Fruit fly (Drosophila melanogaster) whole organism, embryonic: ENCODE measurements around the gene Swip-1.
A peak's percentile ranks its signal among the peaks of the same experiment; 100 is the strongest.

Source experiments
- Aef1 ChIP-seq: fragments of 200-800 bp; sonication (Bioruptor generic); IDR thresholded peaks from 3 replicates; pipeline ENCODE4 v1.3.6; 2022; ENCODE audit warnings: missing biosample characterization, missing genetic modification characterization
- Awh ChIP-seq: fragments of 200-800 bp; sonication (Bioruptor generic); IDR thresholded peaks from 2 replicates; pipeline ENCODE4, ENCODE4 v1.3.6; 2022; ENCODE audit warnings: missing biosample characterization, missing genetic modification characterization
- CG10274 ChIP-seq: fragments of 200-800 bp; sonication (Bioruptor generic); optimal IDR thresholded peaks from 3 replicates; lab custom pipeline; 2017; ENCODE audit warnings: missing biosample characterization, mild to moderate bottlenecking, missing genetic modification characterization
- CG11093 ChIP-seq: fragments of 200-800 bp; sonication (Bioruptor generic); IDR thresholded peaks from 3 replicates; pipeline ENCODE4 v1.3.6; 2022; ENCODE audit warnings: missing biosample characterization, missing genetic modification characterization
- CG11723 ChIP-seq: fragments of 200-800 bp; sonication (Bioruptor generic); optimal IDR thresholded peaks from 2 replicates; lab custom pipeline; 2017; ENCODE audit warnings: missing biosample characterization, mild to moderate bottlenecking, missing genetic modification characterization
- CG15601 ChIP-seq: fragments of 200-800 bp; sonication (Bioruptor generic); optimal IDR thresholded peaks from 3 replicates; lab custom pipeline; 2019; ENCODE audit warnings: missing biosample characterization, mild to moderate bottlenecking, missing genetic modification characterization, moderate library complexity
- CG17829 ChIP-seq: fragments of 200-800 bp; optimal IDR thresholded peaks from 2 replicates; lab custom pipeline; 2019; ENCODE audit warnings: missing biosample characterization, mild to moderate bottlenecking, missing genetic modification characterization, moderate library complexity
- CG31224 ChIP-seq: fragments of 200-800 bp; sonication (Bioruptor generic); IDR thresholded peaks from 2 replicates; pipeline ENCODE4 v1.3.6; 2022; ENCODE audit warnings: missing biosample characterization, missing genetic modification characterization
- CG31365 ChIP-seq: fragments of 200-800 bp; sonication (Bioruptor generic); optimal IDR thresholded peaks from 2 replicates; lab custom pipeline; 2018; ENCODE audit warnings: missing biosample characterization, mild to moderate bottlenecking, missing genetic modification characterization
- CG4820 ChIP-seq: fragments of 200-800 bp; sonication (Bioruptor generic); optimal IDR thresholded peaks from 3 replicates; lab custom pipeline; 2016; ENCODE audit warnings: missing biosample characterization, missing genetic modification characterization
- CG5245 ChIP-seq: fragments of 200-800 bp; sonication (Bioruptor generic); optimal IDR thresholded peaks from 3 replicates; lab custom pipeline; 2016; ENCODE audit warnings: missing biosample characterization, missing genetic modification characterization
- CG9876 ChIP-seq: fragments of 200-800 bp; sonication (Bioruptor generic); optimal IDR thresholded peaks from 2 replicates; lab custom pipeline; 2016; ENCODE audit warnings: missing biosample characterization, missing genetic modification characterization
- Dad ChIP-seq: fragments of 200-800 bp; sonication (Bioruptor generic); optimal IDR thresholded peaks from 3 replicates; lab custom pipeline; 2016; ENCODE audit warnings: missing biosample characterization, missing genetic modification characterization
- Doc2 ChIP-seq: fragments of 200-800 bp; sonication (Bioruptor generic); IDR thresholded peaks from 2 replicates; pipeline ENCODE4 v1.3.6; 2022; ENCODE audit warnings: missing biosample characterization, missing genetic modification characterization
- Ets97D ChIP-seq: fragments of 200-800 bp; sonication (Bioruptor generic); optimal IDR thresholded peaks from 3 replicates; lab custom pipeline; 2016; ENCODE audit warnings: missing biosample characterization, missing genetic modification characterization
- H15 ChIP-seq: fragments of 200-800 bp; sonication (Bioruptor generic); IDR thresholded peaks from 3 replicates; pipeline ENCODE4 v1.3.6; 2022; ENCODE audit warnings: missing biosample characterization, missing genetic modification characterization
- HHEX ChIP-seq: fragments of 200-800 bp; sonication (Bioruptor generic); optimal IDR thresholded peaks from 3 replicates; lab custom pipeline; 2017; ENCODE audit warnings: missing biosample characterization, mild to moderate bottlenecking, missing genetic modification characterization, missing genetic modification reagents
- HLH4C ChIP-seq: fragments of 200-800 bp; sonication (Bioruptor generic); IDR thresholded peaks from 3 replicates; pipeline ENCODE4 v1.3.6; 2022; ENCODE audit warnings: missing biosample characterization, missing genetic modification characterization; ENCODE audit not compliant: partially characterized antibody
- HLH54F ChIP-seq: fragments of 200-800 bp; sonication (Bioruptor generic); optimal IDR thresholded peaks from 3 replicates; lab custom pipeline; 2016; ENCODE audit warnings: missing biosample characterization, missing genetic modification characterization
- Hmr ChIP-seq: fragments of 200-800 bp; sonication (Bioruptor generic); optimal IDR thresholded peaks from 3 replicates; lab custom pipeline; 2017; ENCODE audit warnings: mild to moderate bottlenecking, missing biosample characterization, missing genetic modification reagents, missing genetic modification characterization
- MESR4 ChIP-seq: fragments of 200-800 bp; sonication (Bioruptor generic); optimal IDR thresholded peaks from 2 replicates; lab custom pipeline; 2018; ENCODE audit warnings: missing biosample characterization, mild to moderate bottlenecking, missing genetic modification characterization, moderate library complexity
- Opbp ChIP-seq: fragments of 200-800 bp; sonication (Bioruptor generic); IDR thresholded peaks from 3 replicates; pipeline ENCODE4 v1.3.6; 2022; ENCODE audit warnings: missing biosample characterization, missing genetic modification characterization; ENCODE audit not compliant: partially characterized antibody
- Ravus ChIP-seq: fragments of 200-800 bp; sonication (Bioruptor generic); IDR thresholded peaks from 2 replicates; pipeline ENCODE4 v1.3.6; 2022; ENCODE audit warnings: missing biosample characterization, missing genetic modification characterization
- Side ChIP-seq: fragments of 200-800 bp; sonication (Bioruptor generic); optimal IDR thresholded peaks from 2 replicates; lab custom pipeline; 2016; ENCODE audit warnings: missing biosample characterization, missing genetic modification characterization
- Sry-β ChIP-seq: fragments of 200-800 bp; sonication (Bioruptor generic); optimal IDR thresholded peaks from 2 replicates; lab custom pipeline; 2018; ENCODE audit warnings: missing biosample characterization, mild to moderate bottlenecking, missing genetic modification characterization, moderate library complexity
- YL-1 ChIP-seq: fragments of 200-800 bp; sonication (Bioruptor generic); optimal IDR thresholded peaks from 3 replicates; lab custom pipeline; 2017; ENCODE audit warnings: missing biosample characterization, mild to moderate bottlenecking, missing genetic modification characterization
- abd-A ChIP-seq: fragments of 200-800 bp; sonication (Bioruptor generic); optimal IDR thresholded peaks from 3 replicates; lab custom pipeline; 2019; ENCODE audit warnings: missing biosample characterization, mild to moderate bottlenecking, missing genetic modification characterization, moderate library complexity
- amos ChIP-seq: fragments of 200-800 bp; sonication (Bioruptor generic); IDR thresholded peaks from 2 replicates; pipeline ENCODE4 v1.3.6; 2022; ENCODE audit warnings: missing biosample characterization, missing genetic modification characterization; ENCODE audit not compliant: partially characterized antibody
- az2 ChIP-seq: fragments of 200-800 bp; sonication (Bioruptor generic); optimal IDR thresholded peaks from 3 replicates; lab custom pipeline; 2016; ENCODE audit warnings: missing biosample characterization, missing genetic modification characterization
- cas ChIP-seq: fragments of 200-800 bp; sonication (Bioruptor generic); IDR thresholded peaks from 2 replicates; pipeline ENCODE4 v1.3.6; 2022; ENCODE audit warnings: missing biosample characterization, missing genetic modification characterization
- ci ChIP-seq: fragments of 200-800 bp; sonication (Bioruptor generic); IDR thresholded peaks from 3 replicates; pipeline ENCODE4 v1.3.6; 2022; ENCODE audit warnings: missing biosample characterization, missing genetic modification characterization
- da ChIP-seq: fragments of 200-800 bp; sonication (Bioruptor generic); optimal IDR thresholded peaks from 2 replicates; lab custom pipeline; 2016; ENCODE audit warnings: missing biosample characterization, missing genetic modification characterization
- ems ChIP-seq: fragments of 200-800 bp; sonication (Bioruptor generic); optimal IDR thresholded peaks from 3 replicates; lab custom pipeline; 2016; ENCODE audit warnings: missing biosample characterization, missing genetic modification characterization
- eyg ChIP-seq: fragments of 200-800 bp; sonication (Bioruptor generic); optimal IDR thresholded peaks from 3 replicates; lab custom pipeline; 2016; ENCODE audit warnings: missing biosample characterization, missing genetic modification characterization
- fd96Cb ChIP-seq: fragments of 200-800 bp; sonication (Bioruptor generic); optimal IDR thresholded peaks from 2 replicates; lab custom pipeline; 2018; ENCODE audit warnings: missing biosample characterization, mild to moderate bottlenecking, missing genetic modification characterization, moderate library complexity
- fu2 ChIP-seq: fragments of 200-800 bp; sonication (Bioruptor generic); optimal IDR thresholded peaks from 2 replicates; lab custom pipeline; 2016; ENCODE audit warnings: missing biosample characterization, missing genetic modification characterization
- gem ChIP-seq: fragments of 200-800 bp; sonication (Bioruptor generic); optimal IDR thresholded peaks from 2 replicates; lab custom pipeline; 2019; ENCODE audit warnings: missing biosample characterization, mild to moderate bottlenecking, missing genetic modification characterization, moderate library complexity
- gsb ChIP-seq: fragments of 200-800 bp; sonication (Bioruptor generic); IDR thresholded peaks from 2 replicates; pipeline ENCODE4 v1.3.6; 2022; ENCODE audit warnings: missing biosample characterization, missing genetic modification characterization
- insv ChIP-seq, 2 experiments: fragments of 200-800 bp; sonication (Bioruptor generic); optimal IDR thresholded peaks; 3 replicates each; lab custom pipeline; 2016 to 2018; ENCODE audit warnings: missing biosample characterization in 2 of 2, missing genetic modification characterization in 2 of 2
- kah ChIP-seq: fragments of 200-800 bp; sonication (Bioruptor generic); optimal IDR thresholded peaks from 2 replicates; lab custom pipeline; 2018; ENCODE audit warnings: missing biosample characterization, mild to moderate bottlenecking, missing genetic modification characterization
- lab ChIP-seq: fragments of 200-800 bp; sonication (Bioruptor generic); optimal IDR thresholded peaks from 3 replicates; lab custom pipeline; 2017; ENCODE audit warnings: missing biosample characterization, missing genetic modification characterization, mild to moderate bottlenecking, moderate library complexity, missing genetic modification reagents
- nerfin-1 ChIP-seq: fragments of 200-800 bp; sonication (Bioruptor generic); optimal IDR thresholded peaks from 3 replicates; lab custom pipeline; 2019; ENCODE audit warnings: missing biosample characterization, mild to moderate bottlenecking, missing genetic modification characterization, moderate library complexity
- pfk ChIP-seq: fragments of 200-800 bp; sonication (Bioruptor generic); optimal IDR thresholded peaks from 2 replicates; lab custom pipeline; 2018; ENCODE audit warnings: missing biosample characterization, mild to moderate bottlenecking, missing genetic modification characterization, moderate library complexity
- prd ChIP-seq, 3 experiments: fragments of >200 bp in 2 of 3; fragments of 200-800 bp in 1 of 3; sonication (Bioruptor generic) in 1 of 3; optimal IDR thresholded peaks in 2 of 3; IDR thresholded peaks in 1 of 3; 2 replicates in 2 of 3; 3 replicates in 1 of 3; pipeline versions ENCODE4 v1.3.6 to Lab custom; 2017 to 2022; ENCODE audit warnings: missing biosample characterization in 1 of 3, missing genetic modification characterization in 1 of 3
- shn ChIP-seq: fragments of 200-800 bp; sonication (Bioruptor generic); optimal IDR thresholded peaks from 3 replicates; lab custom pipeline; 2016; ENCODE audit warnings: missing biosample characterization, missing genetic modification characterization
- tx ChIP-seq: fragments of 200-800 bp; sonication (Bioruptor generic); optimal IDR thresholded peaks from 2 replicates; lab custom pipeline; 2016; ENCODE audit warnings: missing biosample characterization, missing genetic modification characterization
- wor ChIP-seq: fragments of 200-800 bp; sonication (Bioruptor generic); IDR thresholded peaks from 2 replicates; pipeline ENCODE4 v1.3.6; 2022; ENCODE audit warnings: missing biosample characterization, missing genetic modification characterization
- zfh1 ChIP-seq: fragments of 200-800 bp; sonication (Bioruptor generic); IDR thresholded peaks from 3 replicates; pipeline ENCODE4 v1.3.6; 2022; ENCODE audit warnings: missing biosample characterization, missing genetic modification characterization

Swip-1 gene

DNA sequence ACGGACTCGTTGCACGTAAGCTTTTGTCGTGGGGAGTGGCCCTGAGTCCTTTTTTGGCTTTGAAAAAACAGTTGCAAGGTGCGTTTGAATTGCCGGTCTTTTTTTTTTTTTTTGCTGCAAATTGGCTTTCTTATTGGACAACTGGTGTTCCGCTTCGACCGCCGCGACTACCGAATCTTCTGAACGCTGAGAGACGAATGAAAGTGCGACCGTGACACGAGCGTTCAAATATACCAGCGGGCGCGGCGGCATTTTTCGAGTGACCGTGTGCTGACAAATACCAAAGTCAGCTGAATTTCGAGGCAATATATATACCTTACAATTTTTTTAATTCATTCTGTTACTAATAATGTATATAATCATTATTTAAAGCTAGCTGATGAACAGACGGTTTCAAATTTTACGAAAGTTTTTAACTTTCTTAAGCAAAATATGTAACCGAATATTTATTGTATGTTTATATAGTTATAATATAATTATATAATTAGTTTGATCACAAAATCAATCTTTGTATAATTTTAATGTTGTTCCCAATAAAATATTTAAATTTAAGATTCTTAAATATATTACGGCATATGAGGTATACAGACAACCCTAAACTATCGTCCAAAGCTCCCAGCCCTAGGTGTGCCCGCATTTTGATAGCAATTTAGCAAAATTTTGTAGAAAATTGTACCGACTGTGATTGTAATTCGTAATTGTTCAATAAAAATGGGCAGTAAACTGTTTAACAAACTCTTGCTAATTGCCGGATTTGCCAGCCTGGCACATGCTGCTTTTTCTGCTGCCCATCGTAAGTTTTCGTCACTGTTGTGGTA is at the start of gene Swip-1, which contains the start of gene EMC5 (continued):
- peak; percentile 62 for TF ChIP-seq amos (GFP tag; lab: Robert Waterston, UW)
- no peak for TF ChIP-seq pfk (GFP tag; lab: Kevin White, UChicago)
- no peak for TF ChIP-seq abd-A (tag; lab: Kevin White, UChicago)
- peak; percentile 24 for TF ChIP-seq Ets97D
- TF ChIP-seq gsb: no peak
- TF ChIP-seq CG11093 (GFP tag; lab: Robert Waterston, UW): no peak
- TF ChIP-seq eyg (GFP tag; lab: Kevin White, UChicago): no peak
- no peak for TF ChIP-seq ems
- TF ChIP-seq zfh1 (GFP tag; lab: Robert Waterston, UW): peak; percentile 60
- TF ChIP-seq MESR4: peak; percentile 73
- TF ChIP-seq tx (GFP tag; lab: Kevin White, UChicago): no peak
- TF ChIP-seq insv (GFP tag; optimal IDR thresholded peaks at IDR 0.05; lab: Kevin White, UChicago): peak in 1 of 2 experiments; percentile 87
- peak; percentile 43 for TF ChIP-seq CG4820 (GFP tag; lab: Kevin White, UChicago)
- TF ChIP-seq Opbp (GFP tag; lab: Robert Waterston, UW): peak; percentile 41; the same call in 2 of the 3 replicates
- TF ChIP-seq fu2: no peak
- peak; percentile 58; the same call in 2 of the 3 replicates for TF ChIP-seq Aef1 (GFP tag; lab: Robert Waterston, UW)
- TF ChIP-seq prd (optimal IDR thresholded peaks at IDR 0.05; lab: Kevin White, UChicago): no peak
- TF ChIP-seq prd (GFP tag; IDR thresholded peaks at IDR 0.05; lab: Robert Waterston, UW): peak; percentile 62; the same call in 1 of the 3 replicates
- TF ChIP-seq Doc2 (GFP tag; lab: Robert Waterston, UW): no peak
- TF ChIP-seq Awh (GFP tag; lab: Robert Waterston, UW): peak; percentile 51; the same call in 1 of the 2 replicates
- no peak for TF ChIP-seq CG10274
- TF ChIP-seq Ravus (GFP tag; lab: Robert Waterston, UW): no peak
- no peak for TF ChIP-seq CG9876
- no peak for TF ChIP-seq CG31365 (tag; lab: Kevin White, UChicago)
- TF ChIP-seq CG5245 (GFP tag; lab: Kevin White, UChicago): peak; percentile 19
- no peak for TF ChIP-seq shn (GFP tag; lab: Kevin White, UChicago)
- no peak for TF ChIP-seq Side (GFP tag; lab: Kevin White, UChicago)
- 0 out of 2 replicates have a peak, but pooled peaks have one; percentile 11 for TF ChIP-seq CG31224 (GFP tag; lab: Robert Waterston, UW)
- TF ChIP-seq YL-1 (GFP tag; lab: Kevin White, UChicago): no peak
- TF ChIP-seq az2 (GFP tag; lab: Kevin White, UChicago): peak; percentile 56
- TF ChIP-seq wor (GFP tag; lab: Robert Waterston, UW): no peak
- peak; percentile 12 for TF ChIP-seq HLH54F (GFP tag; lab: Kevin White, UChicago)
- TF ChIP-seq ci: peak; percentile 73; the same call in 2 of the 3 replicates
- TF ChIP-seq fd96Cb (tag; lab: Kevin White, UChicago): peak; percentile 55
- peak; percentile 35 for TF ChIP-seq HHEX (GFP tag; lab: Kevin White, UChicago)
- no peak for TF ChIP-seq da (GFP tag; lab: Kevin White, UChicago)
- no peak for TF ChIP-seq Dad (GFP tag; lab: Kevin White, UChicago)
- no peak for TF ChIP-seq kah
- peak; percentile 28 for TF ChIP-seq CG11723
- peak; percentile 42 for TF ChIP-seq nerfin-1 (tag; lab: Kevin White, UChicago)
- TF ChIP-seq HLH4C: peak; percentile 53; the same call in 1 of the 3 replicates
- peak; percentile 66 for TF ChIP-seq CG15601 (tag; lab: Kevin White, UChicago)
- TF ChIP-seq H15 (GFP tag; lab: Robert Waterston, UW): no peak
- peak; percentile 20 for TF ChIP-seq lab (GFP tag; lab: Kevin White, UChicago)
- peak; percentile 77 for TF ChIP-seq CG17829 (tag; lab: Kevin White, UChicago)
- no peak for TF ChIP-seq Sry-β (GFP tag; lab: Kevin White, UChicago)
- peak; percentile 84 for TF ChIP-seq gem (tag; lab: Kevin White, UChicago)
- TF ChIP-seq cas (GFP tag; lab: Robert Waterston, UW): 0 out of 2 replicates have a peak, but pooled peaks have one; percentile 5
- peak; percentile 58 for TF ChIP-seq Hmr (GFP tag; lab: Kevin White, UChicago)
